Fruit fly (Drosophila melanogaster) whole organism, embryonic: ENCODE results near the gene CG16957.

Experiments used
- Ada2b ChIP-seq: fragments of 200-800 bp; sonication (Bioruptor generic); IDR thresholded peaks from 2 replicates; pipeline ENCODE4 v1.3.6; 2022; ENCODE audit warnings: missing biosample characterization, missing genetic modification characterization
- Asciz ChIP-seq: fragments of 200-800 bp; sonication (Bioruptor generic); optimal IDR thresholded peaks from 2 replicates; lab custom pipeline; 2017; ENCODE audit warnings: missing biosample characterization, mild to moderate bottlenecking, missing genetic modification characterization, missing genetic modification reagents
- Atf6 ChIP-seq: fragments of 200-800 bp; sonication (Bioruptor generic); IDR thresholded peaks from 2 replicates; pipeline ENCODE4 v1.3.6; 2022; ENCODE audit warnings: missing biosample characterization, missing genetic modification characterization
- Blimp-1 ChIP-seq: fragments of 200-800 bp; sonication (Bioruptor generic); optimal IDR thresholded peaks from 3 replicates; lab custom pipeline; 2018; ENCODE audit warnings: missing biosample characterization, missing genetic modification characterization, mild to moderate bottlenecking, moderate library complexity, missing genetic modification reagents
- CG10147 ChIP-seq: fragments of 200-800 bp; sonication (Bioruptor generic); optimal IDR thresholded peaks from 2 replicates; lab custom pipeline; 2019; ENCODE audit warnings: missing biosample characterization, mild to moderate bottlenecking, missing genetic modification characterization, moderate library complexity
- CG1024 ChIP-seq: fragments of 200-800 bp; sonication (Bioruptor generic); IDR thresholded peaks from 2 replicates; pipeline ENCODE4 v1.3.6; 2022; ENCODE audit warnings: missing biosample characterization, missing genetic modification characterization
- CG10267 ChIP-seq: fragments of 200-800 bp; sonication (Bioruptor generic); optimal IDR thresholded peaks from 2 replicates; lab custom pipeline; 2018; ENCODE audit warnings: missing biosample characterization, mild to moderate bottlenecking, missing genetic modification characterization, moderate library complexity
- CG10979 ChIP-seq: fragments of 200-800 bp; sonication (Bioruptor generic); optimal IDR thresholded peaks from 2 replicates; lab custom pipeline; 2018; ENCODE audit warnings: missing biosample characterization, mild to moderate bottlenecking, missing genetic modification characterization, moderate library complexity
- CG12104 ChIP-seq: fragments of 200-800 bp; sonication (Bioruptor generic); optimal IDR thresholded peaks from 3 replicates; lab custom pipeline; 2016; ENCODE audit warnings: missing biosample characterization, missing genetic modification characterization
- CG12155 ChIP-seq: fragments of 200-800 bp; sonication (Bioruptor generic); optimal IDR thresholded peaks from 3 replicates; lab custom pipeline; 2016; ENCODE audit warnings: missing biosample characterization, missing genetic modification characterization
- CG12942 ChIP-seq: fragments of 200-800 bp; sonication (Bioruptor generic); optimal IDR thresholded peaks from 3 replicates; lab custom pipeline; 2016; ENCODE audit warnings: missing biosample characterization, missing genetic modification characterization
- CG13894 ChIP-seq: fragments of 200-800 bp; sonication (Bioruptor generic); optimal IDR thresholded peaks from 3 replicates; lab custom pipeline; 2018; ENCODE audit warnings: missing biosample characterization, mild to moderate bottlenecking, missing genetic modification characterization, moderate library complexity
- CG1647 ChIP-seq: fragments of 200-800 bp; sonication (Bioruptor generic); optimal IDR thresholded peaks from 3 replicates; lab custom pipeline; 2016; ENCODE audit warnings: missing biosample characterization, missing genetic modification characterization
- CG16813 ChIP-seq: fragments of 200-800 bp; sonication (Bioruptor generic); IDR thresholded peaks from 3 replicates; pipeline ENCODE4 v1.3.6; 2022; ENCODE audit warnings: missing biosample characterization, missing genetic modification characterization; ENCODE audit not compliant: partially characterized antibody
- CG1832 ChIP-seq: fragments of 200-800 bp; sonication (Bioruptor generic); optimal IDR thresholded peaks from 2 replicates; lab custom pipeline; 2017; ENCODE audit warnings: missing biosample characterization, mild to moderate bottlenecking, missing genetic modification characterization, inconsistent platforms
- CG2199 ChIP-seq: fragments of 200-800 bp; sonication (Bioruptor generic); IDR thresholded peaks from 3 replicates; pipeline ENCODE4 v1.3.6; 2022; ENCODE audit warnings: missing biosample characterization, missing genetic modification characterization
- CG32767 ChIP-seq: fragments of 200-800 bp; sonication (Bioruptor generic); IDR thresholded peaks from 2 replicates; pipeline ENCODE4 v1.3.6; 2022; ENCODE audit warnings: missing biosample characterization, missing genetic modification characterization
- CG4424 ChIP-seq: fragments of 200-800 bp; sonication (Bioruptor generic); optimal IDR thresholded peaks from 3 replicates; lab custom pipeline; 2016; ENCODE audit warnings: missing biosample characterization, missing genetic modification characterization
- CG5953 ChIP-seq: fragments of 200-800 bp; sonication (Bioruptor generic); IDR thresholded peaks from 2 replicates; pipeline ENCODE4 v1.3.6; 2022; ENCODE audit warnings: missing biosample characterization, missing genetic modification characterization
- CG6683 ChIP-seq: fragments of 200-800 bp; sonication (Bioruptor generic); optimal IDR thresholded peaks from 2 replicates; lab custom pipeline; 2017; ENCODE audit warnings: missing biosample characterization, mild to moderate bottlenecking, missing genetic modification characterization, missing genetic modification reagents
- CG6689 ChIP-seq: fragments of 200-800 bp; sonication (Bioruptor generic); IDR thresholded peaks from 2 replicates; pipeline ENCODE4 v1.3.6; 2022; ENCODE audit warnings: missing biosample characterization, missing genetic modification characterization
- CG7271 ChIP-seq: fragments of 200-800 bp; sonication (Bioruptor generic); optimal IDR thresholded peaks from 2 replicates; lab custom pipeline; 2018; ENCODE audit warnings: missing biosample characterization, mild to moderate bottlenecking, missing genetic modification characterization, moderate library complexity
- CG8478 ChIP-seq: fragments of >200 bp; optimal IDR thresholded peaks from 2 replicates; lab custom pipeline; 2018
- Doc2 ChIP-seq: fragments of 200-800 bp; sonication (Bioruptor generic); IDR thresholded peaks from 2 replicates; pipeline ENCODE4 v1.3.6; 2022; ENCODE audit warnings: missing biosample characterization, missing genetic modification characterization
- HHEX ChIP-seq: fragments of 200-800 bp; sonication (Bioruptor generic); optimal IDR thresholded peaks from 3 replicates; lab custom pipeline; 2017; ENCODE audit warnings: missing biosample characterization, mild to moderate bottlenecking, missing genetic modification characterization, missing genetic modification reagents
- Hand ChIP-seq: fragments of 200-800 bp; sonication (Bioruptor generic); optimal IDR thresholded peaks from 2 replicates; lab custom pipeline; 2017; ENCODE audit warnings: mild to moderate bottlenecking, missing biosample characterization, missing genetic modification reagents, missing genetic modification characterization
- Hr3 ChIP-seq: fragments of 200-800 bp; sonication (Bioruptor generic); optimal IDR thresholded peaks from 3 replicates; lab custom pipeline; 2016; ENCODE audit warnings: missing biosample characterization, missing genetic modification characterization
- Mad ChIP-seq: fragments of 200-800 bp; sonication (Bioruptor generic); optimal IDR thresholded peaks from 2 replicates; lab custom pipeline; 2016; ENCODE audit warnings: missing biosample characterization, missing genetic modification characterization
- Mes4 ChIP-seq: fragments of 200-800 bp; sonication (Bioruptor generic); optimal IDR thresholded peaks from 2 replicates; lab custom pipeline; 2016; ENCODE audit warnings: missing biosample characterization, missing genetic modification characterization
- Rx ChIP-seq: fragments of 200-800 bp; sonication (Bioruptor generic); IDR thresholded peaks from 2 replicates; pipeline ENCODE4 v1.3.6; 2022; ENCODE audit warnings: missing biosample characterization, missing genetic modification characterization
- Sox100B ChIP-seq: fragments of 200-800 bp; sonication (Bioruptor generic); optimal IDR thresholded peaks from 3 replicates; lab custom pipeline; 2018; ENCODE audit warnings: missing biosample characterization, mild to moderate bottlenecking, missing genetic modification characterization
- Ssrp ChIP-seq: fragments of 200-800 bp; sonication (Bioruptor generic); optimal IDR thresholded peaks from 2 replicates; lab custom pipeline; 2018; ENCODE audit warnings: missing biosample characterization, mild to moderate bottlenecking, missing genetic modification characterization, moderate library complexity
- Usf ChIP-seq: fragments of 200-800 bp; sonication (Bioruptor generic); optimal IDR thresholded peaks from 2 replicates; lab custom pipeline; 2017; ENCODE audit warnings: missing genotype, missing biosample characterization, missing genetic modification characterization
- YL-1 ChIP-seq: fragments of 200-800 bp; sonication (Bioruptor generic); optimal IDR thresholded peaks from 3 replicates; lab custom pipeline; 2017; ENCODE audit warnings: missing biosample characterization, mild to moderate bottlenecking, missing genetic modification characterization
- ato ChIP-seq: fragments of 200-800 bp; sonication (Bioruptor generic); IDR thresholded peaks from 2 replicates; pipeline ENCODE4 v1.3.6; 2022; ENCODE audit warnings: missing biosample characterization, missing genetic modification characterization; ENCODE audit not compliant: partially characterized antibody
- crol ChIP-seq: fragments of 200-800 bp; sonication (Bioruptor generic); IDR thresholded peaks from 2 replicates; pipeline ENCODE4 v1.3.6; 2022; ENCODE audit warnings: missing biosample characterization, missing genetic modification characterization
- dmrt11E ChIP-seq: fragments of 200-800 bp; sonication (Bioruptor generic); optimal IDR thresholded peaks from 3 replicates; lab custom pipeline; 2018; ENCODE audit warnings: missing biosample characterization, mild to moderate bottlenecking, missing genetic modification characterization, moderate library complexity
- dmrt99B ChIP-seq: fragments of 200-800 bp; sonication (Bioruptor generic); optimal IDR thresholded peaks from 2 replicates; lab custom pipeline; 2018; ENCODE audit warnings: missing biosample characterization, mild to moderate bottlenecking, missing genetic modification characterization, moderate library complexity
- kni ChIP-seq: fragments of 200-800 bp; sonication (Bioruptor generic); optimal IDR thresholded peaks from 3 replicates; lab custom pipeline; 2017; ENCODE audit warnings: mild to moderate bottlenecking, missing biosample characterization, missing genetic modification reagents, missing genetic modification characterization
- lola ChIP-seq, 3 experiments: fragments of >200 bp in 2 of 3; fragments of 200-800 bp in 1 of 3; sonication (Bioruptor generic) in 1 of 3; optimal IDR thresholded peaks; 2 replicates each; lab custom pipeline; 2017 to 2019; ENCODE audit warnings: missing biosample characterization in 3 of 3, missing genetic modification characterization in 3 of 3, mild to moderate bottlenecking in 1 of 3, moderate library complexity in 1 of 3
- mld ChIP-seq: fragments of 200-800 bp; sonication (Bioruptor generic); IDR thresholded peaks from 3 replicates; pipeline ENCODE4 v1.3.6; 2022; ENCODE audit warnings: missing biosample characterization, missing genetic modification characterization; ENCODE audit not compliant: partially characterized antibody
- nmo ChIP-seq: fragments of 200-800 bp; sonication (Bioruptor generic); optimal IDR thresholded peaks from 2 replicates; lab custom pipeline; 2018; ENCODE audit warnings: missing biosample characterization, mild to moderate bottlenecking, missing genetic modification characterization, moderate library complexity
- pita ChIP-seq: fragments of 200-800 bp; sonication (Bioruptor generic); optimal IDR thresholded peaks from 2 replicates; lab custom pipeline; 2017; ENCODE audit warnings: missing biosample characterization, mild to moderate bottlenecking, missing genetic modification characterization
- run ChIP-seq: fragments of 200-800 bp; sonication (Bioruptor generic); optimal IDR thresholded peaks from 3 replicates; lab custom pipeline; 2018; ENCODE audit warnings: missing biosample characterization, mild to moderate bottlenecking, missing genetic modification characterization
- sens-2 ChIP-seq: fragments of 200-800 bp; sonication (Bioruptor generic); IDR thresholded peaks from 2 replicates; pipeline ENCODE4 v1.3.6; 2022; ENCODE audit warnings: missing biosample characterization, missing genetic modification characterization
- so ChIP-seq: fragments of 200-800 bp; sonication (Bioruptor generic); IDR thresholded peaks from 3 replicates; pipeline ENCODE4 v1.3.6; 2022; ENCODE audit warnings: missing biosample characterization, missing genetic modification characterization
- sqz ChIP-seq: fragments of 200-800 bp; sonication (Bioruptor generic); optimal IDR thresholded peaks from 3 replicates; lab custom pipeline; 2018; ENCODE audit warnings: missing biosample characterization, mild to moderate bottlenecking, missing genetic modification characterization
- toy ChIP-seq: fragments of 200-800 bp; sonication (Bioruptor generic); IDR thresholded peaks from 2 replicates; pipeline ENCODE4 v1.3.6; 2022; ENCODE audit warnings: missing biosample characterization, missing genetic modification characterization
- trem ChIP-seq: fragments of 200-800 bp; optimal IDR thresholded peaks from 3 replicates; lab custom pipeline; 2019; ENCODE audit warnings: missing biosample characterization, mild to moderate bottlenecking, missing genetic modification characterization, moderate library complexity
- unpg ChIP-seq: fragments of 200-800 bp; sonication (Bioruptor generic); optimal IDR thresholded peaks from 3 replicates; lab custom pipeline; 2018; ENCODE audit warnings: missing biosample characterization, mild to moderate bottlenecking, missing genetic modification characterization, moderate library complexity

CG16957 gene

dm6 chr2L:13378488-13378964 is 17.5 kb downstream of the CG16957 start, which contains the start of the genes CG9302 and beta'COP (continued):
- 0 out of 3 replicates have a peak, but pooled peaks have one; percentile 25 for TF ChIP-seq CG2199
- TF ChIP-seq Ssrp (tag; lab: Kevin White, UChicago), result peak; percentile 58
- peak; percentile 14 for TF ChIP-seq CG6683 (GFP tag; lab: Kevin White, UChicago)
- TF ChIP-seq nmo (GFP tag; lab: Kevin White, UChicago), result peak; percentile 91
- no peak for TF ChIP-seq toy (GFP tag; lab: Robert Waterston, UW)
- TF ChIP-seq CG5953 (GFP tag; lab: Robert Waterston, UW), result no peak
- TF ChIP-seq CG7271, result no peak
- no peak for TF ChIP-seq pita (GFP tag; lab: Kevin White, UChicago)
- 0 out of 2 replicates have a peak, but pooled peaks have one; percentile 22 for TF ChIP-seq Rx (GFP tag; lab: Robert Waterston, UW)
- peak; percentile 68 for TF ChIP-seq CG4424 (GFP tag; lab: Kevin White, UChicago)
- no peak for TF ChIP-seq CG1024
- no peak for TF ChIP-seq Mes4
- TF ChIP-seq Usf (GFP tag; lab: Kevin White, UChicago), result peak; percentile 62
- TF ChIP-seq dmrt99B (tag; lab: Kevin White, UChicago), result no peak
- TF ChIP-seq Hand, result no peak
- TF ChIP-seq ato, result no peak
- peak; percentile 81 for TF ChIP-seq Hr3
- peak; percentile 54 for TF ChIP-seq HHEX (GFP tag; lab: Kevin White, UChicago)
- peak; percentile 73 for TF ChIP-seq YL-1
- peak; percentile 52 for TF ChIP-seq CG12942 (GFP tag; lab: Kevin White, UChicago)
- TF ChIP-seq CG10979 (tag; lab: Kevin White, UChicago), result peak; percentile 55
- no peak for TF ChIP-seq Sox100B (GFP tag; lab: Kevin White, UChicago)
- TF ChIP-seq so (GFP tag; lab: Robert Waterston, UW), result no peak
- TF ChIP-seq crol, result no peak
- no peak for TF ChIP-seq run (tag; lab: Kevin White, UChicago)
- TF ChIP-seq sqz (GFP tag; lab: Kevin White, UChicago), result no peak
- TF ChIP-seq CG1647 (GFP tag; lab: Kevin White, UChicago), result peak; percentile 25
- no peak for TF ChIP-seq Doc2
- no peak for TF ChIP-seq CG8478 (lab: Kevin White, UChicago)
- no peak for TF ChIP-seq CG1832 (GFP tag; lab: Kevin White, UChicago)
- TF ChIP-seq Atf6 (GFP tag; lab: Robert Waterston, UW), result no peak
- TF ChIP-seq CG10147 (GFP tag; lab: Kevin White, UChicago), result peak; percentile 78
- peak; percentile 70 for TF ChIP-seq CG10267 (tag; lab: Kevin White, UChicago)
- TF ChIP-seq CG32767 (GFP tag; lab: Robert Waterston, UW), result 0 out of 2 replicates have a peak, but pooled peaks have one; percentile 39
- peak; percentile 47 for TF ChIP-seq Mad
- TF ChIP-seq Asciz (GFP tag; lab: Kevin White, UChicago), result no peak
- peak; percentile 67 for TF ChIP-seq dmrt11E (tag; lab: Kevin White, UChicago)
- peak in 1 of 3 experiments; percentile 75 for TF ChIP-seq lola (GFP tag; optimal IDR thresholded peaks at IDR 0.05; lab: Kevin White, UChicago)
- TF ChIP-seq sens-2 (GFP tag; lab: Robert Waterston, UW), result no peak
- no peak for TF ChIP-seq mld
- peak; percentile 77 for TF ChIP-seq CG12155 (GFP tag; lab: Kevin White, UChicago)
- peak; percentile 72 for TF ChIP-seq CG16813 (GFP tag; lab: Robert Waterston, UW)
- peak; percentile 56 for TF ChIP-seq CG6689 (GFP tag; lab: Robert Waterston, UW)
- TF ChIP-seq CG13894, result no peak
- TF ChIP-seq unpg, result peak; percentile 58
- TF ChIP-seq Blimp-1 (GFP tag; lab: Kevin White, UChicago), result no peak
- peak; percentile 68 for TF ChIP-seq trem (tag; lab: Kevin White, UChicago)
- no peak for TF ChIP-seq Ada2b (GFP tag; lab: Robert Waterston, UW)
- TF ChIP-seq CG12104, result peak; percentile 64
- no peak for TF ChIP-seq kni (GFP tag; lab: Kevin White, UChicago)
